Fruit fly (Drosophila melanogaster) whole organism, embryonic: ENCODE data around the gene yellow-b.

ENCODE experiments used
- ATbp ChIP-seq: fragments of 200-800 bp; sonication (Bioruptor generic); optimal IDR thresholded peaks from 2 replicates; lab custom pipeline; 2017; ENCODE audit warnings: missing biosample characterization, mild to moderate bottlenecking, missing genetic modification characterization, missing genetic modification reagents
- Abd-B ChIP-seq: fragments of 200-800 bp; sonication (Bioruptor generic); optimal IDR thresholded peaks from 2 replicates; lab custom pipeline; 2018; ENCODE audit warnings: missing biosample characterization, mild to moderate bottlenecking, missing genetic modification characterization, moderate library complexity
- Ada2b ChIP-seq: fragments of 200-800 bp; sonication (Bioruptor generic); IDR thresholded peaks from 2 replicates; pipeline ENCODE4 v1.3.6; 2022; ENCODE audit warnings: missing biosample characterization, missing genetic modification characterization
- CG1024 ChIP-seq: fragments of 200-800 bp; sonication (Bioruptor generic); IDR thresholded peaks from 2 replicates; pipeline ENCODE4 v1.3.6; 2022; ENCODE audit warnings: missing biosample characterization, missing genetic modification characterization
- CG10274 ChIP-seq: fragments of 200-800 bp; sonication (Bioruptor generic); optimal IDR thresholded peaks from 3 replicates; lab custom pipeline; 2017; ENCODE audit warnings: missing biosample characterization, mild to moderate bottlenecking, missing genetic modification characterization
- CG10321 ChIP-seq: fragments of 200-800 bp; sonication (Bioruptor generic); IDR thresholded peaks from 2 replicates; pipeline ENCODE4 v1.3.6; 2022; ENCODE audit warnings: missing biosample characterization, missing genetic modification characterization
- CG10565 ChIP-seq: fragments of 200-800 bp; sonication (Bioruptor generic); optimal IDR thresholded peaks from 3 replicates; lab custom pipeline; 2016; ENCODE audit warnings: missing biosample characterization, mild to moderate bottlenecking, missing genetic modification characterization
- CG12769 ChIP-seq: fragments of 200-800 bp; sonication (Bioruptor generic); optimal IDR thresholded peaks from 2 replicates; lab custom pipeline; 2019; ENCODE audit warnings: missing biosample characterization, mild to moderate bottlenecking, missing genetic modification characterization, moderate library complexity
- CG13123 ChIP-seq: fragments of 200-800 bp; sonication (Bioruptor generic); optimal IDR thresholded peaks from 2 replicates; lab custom pipeline; 2016; ENCODE audit warnings: missing biosample characterization, missing genetic modification characterization
- CG13894 ChIP-seq: fragments of 200-800 bp; sonication (Bioruptor generic); optimal IDR thresholded peaks from 3 replicates; lab custom pipeline; 2018; ENCODE audit warnings: missing biosample characterization, mild to moderate bottlenecking, missing genetic modification characterization, moderate library complexity
- CG14441 ChIP-seq: fragments of 200-800 bp; sonication (Bioruptor generic); IDR thresholded peaks from 2 replicates; pipeline ENCODE4 v1.3.6; 2022; ENCODE audit warnings: missing biosample characterization, missing genetic modification characterization
- CG15073 ChIP-seq: fragments of 200-800 bp; sonication (Bioruptor generic); optimal IDR thresholded peaks from 2 replicates; lab custom pipeline; 2016; ENCODE audit warnings: missing biosample characterization, missing genetic modification characterization
- CG1602 ChIP-seq: fragments of 200-800 bp; sonication (Bioruptor generic); optimal IDR thresholded peaks from 3 replicates; lab custom pipeline; 2016; ENCODE audit warnings: missing biosample characterization, missing genetic modification characterization
- CG16779 ChIP-seq: fragments of 200-800 bp; sonication (Bioruptor generic); IDR thresholded peaks from 2 replicates; pipeline ENCODE4 v1.3.6; 2022; ENCODE audit warnings: missing biosample characterization, missing genetic modification characterization
- CG17802 ChIP-seq: fragments of 200-800 bp; sonication (Bioruptor generic); optimal IDR thresholded peaks from 2 replicates; lab custom pipeline; 2018; ENCODE audit warnings: missing biosample characterization, mild to moderate bottlenecking, missing genetic modification characterization, moderate library complexity
- CG2712 ChIP-seq: fragments of 200-800 bp; optimal IDR thresholded peaks from 3 replicates; lab custom pipeline; 2019; ENCODE audit warnings: missing biosample characterization, mild to moderate bottlenecking, missing genetic modification characterization, moderate library complexity
- CG31224 ChIP-seq: fragments of 200-800 bp; sonication (Bioruptor generic); IDR thresholded peaks from 2 replicates; pipeline ENCODE4 v1.3.6; 2022; ENCODE audit warnings: missing biosample characterization, missing genetic modification characterization
- CG31441 ChIP-seq: fragments of 200-800 bp; sonication (Bioruptor generic); IDR thresholded peaks from 2 replicates; pipeline ENCODE4 v1.3.6; 2022; ENCODE audit warnings: missing biosample characterization, missing genetic modification characterization
- CG4404 ChIP-seq: fragments of 200-800 bp; sonication (Bioruptor generic); IDR thresholded peaks from 2 replicates; pipeline ENCODE4 v1.3.6; 2022; ENCODE audit warnings: missing biosample characterization, missing genetic modification characterization
- CG4820 ChIP-seq: fragments of 200-800 bp; sonication (Bioruptor generic); optimal IDR thresholded peaks from 3 replicates; lab custom pipeline; 2016; ENCODE audit warnings: missing biosample characterization, missing genetic modification characterization
- CG6175 ChIP-seq: fragments of 200-800 bp; sonication (Bioruptor generic); IDR thresholded peaks from 3 replicates; pipeline ENCODE4 v1.3.6; 2022; ENCODE audit warnings: missing biosample characterization, missing genetic modification characterization
- CG8290 ChIP-seq, 3 experiments: fragments of 200-800 bp; sonication (Bioruptor generic); optimal IDR thresholded peaks; 2 replicates each; lab custom pipeline; 2016 to 2019; ENCODE audit warnings: missing biosample characterization in 3 of 3, missing genetic modification characterization in 3 of 3, mild to moderate bottlenecking in 2 of 3, moderate library complexity in 1 of 3
- CG9797 ChIP-seq: fragments of 200-800 bp; sonication (Bioruptor generic); optimal IDR thresholded peaks from 3 replicates; lab custom pipeline; 2018; ENCODE audit warnings: missing biosample characterization, mild to moderate bottlenecking, missing genetic modification characterization
- Dad ChIP-seq: fragments of 200-800 bp; sonication (Bioruptor generic); optimal IDR thresholded peaks from 3 replicates; lab custom pipeline; 2016; ENCODE audit warnings: missing biosample characterization, missing genetic modification characterization
- Dip2 ChIP-seq: fragments of 200-800 bp; sonication (Bioruptor generic); IDR thresholded peaks from 2 replicates; pipeline ENCODE4 v1.3.6; 2022; ENCODE audit warnings: missing biosample characterization, missing genetic modification characterization
- Gsc ChIP-seq: fragments of 200-800 bp; sonication (Bioruptor generic); IDR thresholded peaks from 2 replicates; pipeline ENCODE4 v1.3.6; 2022; ENCODE audit warnings: missing biosample characterization, missing genetic modification characterization
- Hr3 ChIP-seq: fragments of 200-800 bp; sonication (Bioruptor generic); optimal IDR thresholded peaks from 3 replicates; lab custom pipeline; 2016; ENCODE audit warnings: missing biosample characterization, missing genetic modification characterization
- Jarid2 ChIP-seq: fragments of 200-800 bp; sonication (Bioruptor generic); optimal IDR thresholded peaks from 3 replicates; lab custom pipeline; 2017; ENCODE audit warnings: mild to moderate bottlenecking, missing biosample characterization, missing genetic modification reagents, missing genetic modification characterization
- Med ChIP-seq: fragments of 200-800 bp; sonication (Bioruptor generic); peaks from one replicate; lab custom pipeline; 2016; ENCODE audit warnings: missing biosample characterization, missing genetic modification characterization, mild to moderate bottlenecking, inconsistent platforms, moderate library complexity
- Nf-YA ChIP-seq: fragments of 200-800 bp; sonication (Bioruptor generic); IDR thresholded peaks from 2 replicates; pipeline ENCODE4 v1.3.6; 2022; ENCODE audit warnings: missing biosample characterization, missing genetic modification characterization
- Sin3A ChIP-seq: fragments of >200 bp; optimal IDR thresholded peaks from 2 replicates; lab custom pipeline; 2018
- Ssrp ChIP-seq: fragments of 200-800 bp; sonication (Bioruptor generic); optimal IDR thresholded peaks from 2 replicates; lab custom pipeline; 2018; ENCODE audit warnings: missing biosample characterization, mild to moderate bottlenecking, missing genetic modification characterization, moderate library complexity
- ab ChIP-seq: fragments of 200-800 bp; sonication (Bioruptor generic); optimal IDR thresholded peaks from 2 replicates; lab custom pipeline; 2016; ENCODE audit warnings: missing biosample characterization, missing genetic modification characterization
- caup ChIP-seq: fragments of 200-800 bp; sonication (Bioruptor generic); optimal IDR thresholded peaks from 3 replicates; lab custom pipeline; 2017; ENCODE audit warnings: missing biosample characterization, mild to moderate bottlenecking, missing genetic modification characterization, moderate library complexity; ENCODE audit not compliant: severe bottlenecking
- crol ChIP-seq: fragments of 200-800 bp; sonication (Bioruptor generic); IDR thresholded peaks from 2 replicates; pipeline ENCODE4 v1.3.6; 2022; ENCODE audit warnings: missing biosample characterization, missing genetic modification characterization
- dimm ChIP-seq: fragments of 200-800 bp; sonication (Bioruptor generic); IDR thresholded peaks from 2 replicates; pipeline ENCODE4 v1.3.6; 2022; ENCODE audit warnings: missing biosample characterization, missing genetic modification characterization
- grau ChIP-seq: fragments of 200-800 bp; optimal IDR thresholded peaks from 3 replicates; lab custom pipeline; 2019; ENCODE audit warnings: missing biosample characterization, mild to moderate bottlenecking, missing genetic modification characterization, moderate library complexity
- gsb ChIP-seq: fragments of 200-800 bp; sonication (Bioruptor generic); IDR thresholded peaks from 2 replicates; pipeline ENCODE4 v1.3.6; 2022; ENCODE audit warnings: missing biosample characterization, missing genetic modification characterization
- hkb ChIP-seq, 2 experiments: fragments of 200-800 bp in 1 of 2; fragments of >200 bp in 1 of 2; sonication (Bioruptor generic) in 1 of 2; IDR thresholded peaks in 1 of 2; optimal IDR thresholded peaks in 1 of 2; 2 replicates each; pipeline versions ENCODE4 v1.3.6 to Lab custom; 2017 to 2022; ENCODE audit warnings: missing biosample characterization in 1 of 2, missing genetic modification characterization in 1 of 2
- hth ChIP-seq: fragments of >200 bp; optimal IDR thresholded peaks from 2 replicates; lab custom pipeline; 2017; ENCODE audit warnings: inconsistent platforms
- lmd ChIP-seq: fragments of 200-800 bp; sonication (Bioruptor generic); IDR thresholded peaks from 2 replicates; pipeline ENCODE4 v1.3.6; 2022; ENCODE audit warnings: missing biosample characterization, missing genetic modification characterization
- nmo ChIP-seq: fragments of 200-800 bp; sonication (Bioruptor generic); optimal IDR thresholded peaks from 2 replicates; lab custom pipeline; 2018; ENCODE audit warnings: missing biosample characterization, mild to moderate bottlenecking, missing genetic modification characterization, moderate library complexity
- p53 ChIP-seq: fragments of 200-800 bp; sonication (Bioruptor generic); optimal IDR thresholded peaks from 2 replicates; lab custom pipeline; 2016; ENCODE audit warnings: missing biosample characterization, missing genetic modification characterization
- pita ChIP-seq: fragments of 200-800 bp; sonication (Bioruptor generic); optimal IDR thresholded peaks from 2 replicates; lab custom pipeline; 2017; ENCODE audit warnings: missing biosample characterization, mild to moderate bottlenecking, missing genetic modification characterization
- pros ChIP-seq: fragments of 200-800 bp; sonication (Bioruptor generic); optimal IDR thresholded peaks from 3 replicates; lab custom pipeline; 2019; ENCODE audit warnings: missing biosample characterization, mild to moderate bottlenecking, missing genetic modification characterization, moderate library complexity
- pum ChIP-seq: fragments of 200-800 bp; sonication (Bioruptor generic); optimal IDR thresholded peaks from 2 replicates; lab custom pipeline; 2016; ENCODE audit warnings: missing biosample characterization, missing genetic modification characterization
- repo ChIP-seq: fragments of 200-800 bp; sonication (Bioruptor generic); optimal IDR thresholded peaks from 2 replicates; lab custom pipeline; 2016; ENCODE audit warnings: missing biosample characterization, missing genetic modification characterization
- row ChIP-seq: fragments of 200-800 bp; sonication (Bioruptor generic); IDR thresholded peaks from 3 replicates; pipeline ENCODE4 v1.3.6; 2022; ENCODE audit warnings: missing biosample characterization, missing genetic modification characterization
- yki ChIP-seq: fragments of >200 bp; optimal IDR thresholded peaks from 3 replicates; lab custom pipeline; 2018
- zen2 ChIP-seq: fragments of 200-800 bp; sonication (Bioruptor generic); IDR thresholded peaks from 3 replicates; pipeline ENCODE4 v1.3.6; 2022; ENCODE audit warnings: missing biosample characterization, missing genetic modification characterization; ENCODE audit not compliant: partially characterized antibody

The yellow-b gene

dm6 chr2L:16743055-16743805, 10.9 kb upstream of the yellow-b start, which contains the start of the genes LSm7 and BuGZ (continued):
- TF ChIP-seq CG10274 (GFP tag; lab: Kevin White, UChicago), result no peak
- no peak for TF ChIP-seq dimm (GFP tag; lab: Robert Waterston, UW)
- TF ChIP-seq CG6175 (GFP tag; lab: Robert Waterston, UW), result no peak
- TF ChIP-seq gsb, result no peak
- TF ChIP-seq Hr3 (GFP tag; lab: Kevin White, UChicago), result no peak
- TF ChIP-seq crol (GFP tag; lab: Robert Waterston, UW), result no peak
- TF ChIP-seq nmo (GFP tag; lab: Kevin White, UChicago), result peak; percentile 70
- peak; percentile 23 for TF ChIP-seq CG4820
- TF ChIP-seq Sin3A, result peak; percentile 32
- TF ChIP-seq CG13123, result no peak
- TF ChIP-seq Ssrp, result no peak
- TF ChIP-seq repo (GFP tag; lab: Kevin White, UChicago), result no peak
- peak; percentile 82 for TF ChIP-seq CG9797 (GFP tag; lab: Kevin White, UChicago)
- TF ChIP-seq Gsc (GFP tag; lab: Robert Waterston, UW), result no peak
- TF ChIP-seq CG13894 (tag; lab: Kevin White, UChicago), result no peak
- no peak for TF ChIP-seq Jarid2
- no peak for TF ChIP-seq Dip2
- no peak for TF ChIP-seq CG16779 (GFP tag; lab: Robert Waterston, UW)
- peak; percentile 13 for TF ChIP-seq CG1602 (GFP tag; lab: Kevin White, UChicago)
- TF ChIP-seq hkb (optimal IDR thresholded peaks at IDR 0.05; lab: Kevin White, UChicago), result no peak
- no peak for TF ChIP-seq hkb (GFP tag; IDR thresholded peaks at IDR 0.05; lab: Robert Waterston, UW)
- TF ChIP-seq pita (GFP tag; lab: Kevin White, UChicago), result no peak
- peak; percentile 46 for TF ChIP-seq caup (GFP tag; lab: Kevin White, UChicago)
- TF ChIP-seq pros, result no peak
- no peak for TF ChIP-seq lmd (GFP tag; lab: Robert Waterston, UW)
- TF ChIP-seq CG10321 (GFP tag; lab: Robert Waterston, UW), result no peak
- TF ChIP-seq CG31224 (GFP tag; lab: Robert Waterston, UW), result no peak
- TF ChIP-seq CG12769, result no peak
- no peak for TF ChIP-seq pum
- no peak for TF ChIP-seq CG17802
- TF ChIP-seq zen2 (GFP tag; lab: Robert Waterston, UW), result no peak
- no peak for TF ChIP-seq CG10565 (GFP tag; lab: Kevin White, UChicago)
- TF ChIP-seq hth (lab: Kevin White, UChicago), result no peak
- TF ChIP-seq Nf-YA, result no peak
- no peak for TF ChIP-seq ab (GFP tag; lab: Kevin White, UChicago)
- no peak for TF ChIP-seq p53
- 0 out of 2 replicates have a peak, but pooled peaks have one; percentile 14 for TF ChIP-seq CG14441 (GFP tag; lab: Robert Waterston, UW)
- no peak for TF ChIP-seq CG4404 (GFP tag; lab: Robert Waterston, UW)
- TF ChIP-seq Med (GFP tag; lab: Kevin White, UChicago), result peak; percentile 90
- TF ChIP-seq ATbp, result no peak
- no peak for TF ChIP-seq CG1024 (GFP tag; lab: Robert Waterston, UW)
- no peak for TF ChIP-seq Ada2b (GFP tag; lab: Robert Waterston, UW)
- TF ChIP-seq grau (tag; lab: Kevin White, UChicago), result no peak
- TF ChIP-seq Abd-B (GFP tag; lab: Kevin White, UChicago), result no peak
- no peak; the same call in 1 of the 2 replicates for TF ChIP-seq CG31441 (GFP tag; lab: Robert Waterston, UW)
- TF ChIP-seq Dad, result no peak
- TF ChIP-seq CG15073, result no peak
- TF ChIP-seq CG8290 (GFP tag; optimal IDR thresholded peaks at IDR 0.05; lab: Kevin White, UChicago), result peak; percentile 29
- TF ChIP-seq CG8290 (tag; optimal IDR thresholded peaks at IDR 0.05; lab: Kevin White, UChicago), result no peak
- peak; percentile 49; the same call in 1 of the 3 replicates for TF ChIP-seq row (GFP tag; lab: Robert Waterston, UW)
- peak; percentile 65 for TF ChIP-seq CG2712 (tag; lab: Kevin White, UChicago)
- no peak for TF ChIP-seq yki (lab: Kevin White, UChicago)
